Worm (Caenorhabditis elegans) whole organism, L1 larva: ENCODE measurements around the gene decr-1.2.

Source experiments
- C16A3.4 ChIP-seq: fragments of 150-350 bp; optimal IDR thresholded peaks from 2 replicates; lab custom pipeline; 2014; ENCODE audit warnings: missing biosample characterization, missing genetic modification characterization
- C34B4.2 ChIP-seq: sonication (generic microtip); optimal IDR thresholded peaks from 2 replicates; lab custom pipeline; 2017; ENCODE audit warnings: mild to moderate bottlenecking, missing genetic modification characterization, missing compliant biosample characterization
- F16B12.6 ChIP-seq: fragments of 150-350 bp; optimal IDR thresholded peaks from 2 replicates; lab custom pipeline; 2014; ENCODE audit warnings: missing biosample characterization, missing genetic modification characterization
- aha-1 ChIP-seq: fragments of 150-350 bp; optimal IDR thresholded peaks from 2 replicates; lab custom pipeline; 2014; ENCODE audit warnings: missing biosample characterization, missing genetic modification characterization
- alr-1 ChIP-seq: fragments of 200-800 bp; sonication (Bioruptor generic); optimal IDR thresholded peaks from 2 replicates; lab custom pipeline; 2018; ENCODE audit warnings: borderline replicate concordance, mild to moderate bottlenecking, missing genetic modification characterization, missing compliant biosample characterization
- blmp-1 ChIP-seq: fragments of 150-350 bp; optimal IDR thresholded peaks from 2 replicates; lab custom pipeline; 2014; ENCODE audit warnings: missing biosample characterization, missing genetic modification characterization
- ceh-8 ChIP-seq: fragments of 200-800 bp; sonication (Bioruptor generic); optimal IDR thresholded peaks from 2 replicates; lab custom pipeline; 2018; ENCODE audit warnings: mild to moderate bottlenecking, missing genetic modification characterization, moderate library complexity, missing compliant biosample characterization
- ceh-82 ChIP-seq, 3 experiments: fragments of 150-350 bp in 1 of 3; sonication (generic microtip) in 2 of 3; optimal IDR thresholded peaks; 2 replicates each; lab custom pipeline; 2014 to 2017; ENCODE audit warnings: missing biosample characterization in 3 of 3, missing genetic modification characterization in 3 of 3
- ceh-90 ChIP-seq: sonication (generic microtip); optimal IDR thresholded peaks from 2 replicates; lab custom pipeline; 2016; ENCODE audit warnings: missing genetic modification characterization, missing compliant biosample characterization
- dpl-1 ChIP-seq, 3 experiments: fragments of 150-350 bp in 2 of 3; sonication (generic microtip) in 1 of 3; optimal IDR thresholded peaks; 2 replicates each; lab custom pipeline; 2014 to 2017; ENCODE audit warnings: missing biosample characterization in 3 of 3, missing genetic modification characterization in 3 of 3, missing genetic modification reagents in 3 of 3
- efl-1 ChIP-seq, 4 experiments: fragments of 150-350 bp; optimal IDR thresholded peaks in 3 of 4; peaks in 1 of 4; 1 replicate in 1 of 4; 2 replicates in 3 of 4; lab custom pipeline; 2014; ENCODE audit warnings: missing biosample characterization in 2 of 4, missing genetic modification characterization in 2 of 4, missing genetic modification reagents in 2 of 4
- efl-3 ChIP-seq: fragments of 200-800 bp; sonication (Bioruptor generic); optimal IDR thresholded peaks from 2 replicates; lab custom pipeline; 2018; ENCODE audit warnings: mild to moderate bottlenecking, missing genetic modification characterization, missing compliant biosample characterization
- elt-3 ChIP-seq, 6 experiments: fragments of 150-350 bp in 1 of 6; sonication (generic microtip); optimal IDR thresholded peaks; 2 replicates each; lab custom pipeline; 2017 to 2018; ENCODE audit warnings: missing biosample characterization in 6 of 6, missing genetic modification characterization in 6 of 6, inconsistent platforms in 1 of 6
- fkh-4 ChIP-seq: sonication (generic microtip); optimal IDR thresholded peaks from 2 replicates; lab custom pipeline; 2016; ENCODE audit warnings: missing compliant biosample characterization, missing genetic modification characterization, borderline replicate concordance
- fkh-8 ChIP-seq: sonication (generic microtip); optimal IDR thresholded peaks from 2 replicates; lab custom pipeline; 2016; ENCODE audit warnings: mild to moderate bottlenecking, missing genetic modification characterization, missing compliant biosample characterization
- grh-1 ChIP-seq: fragments of 200-800 bp; sonication (Bioruptor generic); IDR thresholded peaks from 2 replicates; pipeline ENCODE4 v1.3.6; 2022; ENCODE audit warnings: missing genetic modification reagents, missing genetic modification characterization, missing compliant biosample characterization
- isw-1 ChIP-seq: fragments of 200-800 bp; sonication (Bioruptor generic); IDR thresholded peaks from 2 replicates; pipeline ENCODE4 v1.3.6; 2022; ENCODE audit warnings: missing genetic modification characterization, missing compliant biosample characterization
- lin-13 ChIP-seq: fragments of 150-350 bp; optimal IDR thresholded peaks from 2 replicates; lab custom pipeline; 2014; ENCODE audit warnings: missing biosample characterization, missing genetic modification reagents, missing genetic modification characterization
- lin-14 ChIP-seq: fragments of 200-800 bp; sonication (Bioruptor generic); optimal IDR thresholded peaks from 2 replicates; lab custom pipeline; 2018; ENCODE audit warnings: mild to moderate bottlenecking, missing genetic modification characterization, moderate library complexity, missing compliant biosample characterization
- lin-35 ChIP-seq, 2 experiments: fragments of 150-350 bp; optimal IDR thresholded peaks; 2 replicates each; lab custom pipeline; 2014; ENCODE audit warnings: missing biosample characterization in 2 of 2, missing genetic modification characterization in 2 of 2, missing genetic modification reagents in 2 of 2
- lir-3 ChIP-seq: sonication (generic microtip); optimal IDR thresholded peaks from 2 replicates; lab custom pipeline; 2016; ENCODE audit warnings: mild to moderate bottlenecking, missing genetic modification characterization, moderate library complexity, missing compliant biosample characterization; ENCODE audit not compliant: poor library complexity
- lsy-2 ChIP-seq, 2 experiments: fragments of 150-350 bp; optimal IDR thresholded peaks; 2 replicates each; lab custom pipeline; 2014; ENCODE audit warnings: missing biosample characterization in 2 of 2, missing genetic modification characterization in 2 of 2
- mab-9 ChIP-seq: fragments of 200-800 bp; sonication (Bioruptor generic); IDR thresholded peaks from 2 replicates; pipeline ENCODE4 v1.3.6; 2022; ENCODE audit warnings: missing genetic modification reagents, missing genetic modification characterization, missing compliant biosample characterization
- mep-1 ChIP-seq: fragments of 150-350 bp; optimal IDR thresholded peaks from 2 replicates; lab custom pipeline; 2014; ENCODE audit warnings: missing biosample characterization, missing genetic modification characterization
- nhr-19 ChIP-seq: fragments of 200-800 bp; sonication (Bioruptor generic); conservative IDR thresholded peaks from 2 replicates; pipeline ENCODE4 v1.3.6; 2022; ENCODE audit warnings: missing genetic modification characterization, missing compliant biosample characterization
- nhr-20 ChIP-seq: sonication (generic microtip); optimal IDR thresholded peaks from 2 replicates; lab custom pipeline; 2016; ENCODE audit warnings: mild to moderate bottlenecking, missing genetic modification characterization, missing compliant biosample characterization
- nhr-28 ChIP-seq: fragments of 150-350 bp; optimal IDR thresholded peaks from 2 replicates; lab custom pipeline; 2014; ENCODE audit warnings: missing biosample characterization, missing genetic modification characterization
- nhr-47 ChIP-seq: sonication (generic microtip); optimal IDR thresholded peaks from 2 replicates; lab custom pipeline; 2016; ENCODE audit warnings: mild to moderate bottlenecking, missing genetic modification characterization, moderate library complexity, missing compliant biosample characterization
- nhr-71 ChIP-seq: sonication (generic microtip); optimal IDR thresholded peaks from 2 replicates; lab custom pipeline; 2016; ENCODE audit warnings: mild to moderate bottlenecking, missing genetic modification characterization, moderate library complexity, missing compliant biosample characterization
- nhr-85 ChIP-seq: sonication (generic microtip); peaks from one replicate; lab custom pipeline; 2016; ENCODE audit warnings: missing genetic modification characterization, inconsistent platforms, missing compliant biosample characterization
- nhr-90 ChIP-seq: sonication (generic microtip); optimal IDR thresholded peaks from 2 replicates; lab custom pipeline; 2016; ENCODE audit warnings: mild to moderate bottlenecking, missing genetic modification characterization, missing compliant biosample characterization; ENCODE audit not compliant: poor library complexity
- rnt-1 ChIP-seq: sonication (generic microtip); optimal IDR thresholded peaks from 2 replicates; lab custom pipeline; 2016; ENCODE audit warnings: mild to moderate bottlenecking, missing genetic modification characterization, moderate library complexity, missing compliant biosample characterization
- skn-1 ChIP-seq: fragments of 150-350 bp; optimal IDR thresholded peaks from 2 replicates; lab custom pipeline; 2014; ENCODE audit warnings: missing biosample characterization, missing genetic modification characterization
- snu-23 ChIP-seq: sonication (generic microtip); optimal IDR thresholded peaks from 2 replicates; lab custom pipeline; 2016; ENCODE audit warnings: missing genetic modification characterization, missing compliant biosample characterization
- swsn-7 ChIP-seq: sonication (generic microtip); optimal IDR thresholded peaks from 2 replicates; lab custom pipeline; 2016; ENCODE audit warnings: missing genetic modification characterization, missing compliant biosample characterization
- tlp-1 ChIP-seq: fragments of 150-350 bp; optimal IDR thresholded peaks from 2 replicates; lab custom pipeline; 2014; ENCODE audit warnings: missing biosample characterization, missing genetic modification characterization
- unc-130 ChIP-seq: fragments of 150-350 bp; optimal IDR thresholded peaks from 2 replicates; lab custom pipeline; 2017; ENCODE audit warnings: missing biosample characterization, missing genetic modification characterization, inconsistent platforms
- unc-30 ChIP-seq: sonication (generic microtip); optimal IDR thresholded peaks from 2 replicates; lab custom pipeline; 2017; ENCODE audit warnings: missing biosample characterization, missing genetic modification characterization
- unc-98 ChIP-seq: fragments of 200-800 bp; sonication (Bioruptor generic); IDR thresholded peaks from 2 replicates; pipeline ENCODE4 v1.3.6; 2022; ENCODE audit warnings: missing genetic modification characterization, missing compliant biosample characterization
- vab-15 ChIP-seq: sonication (generic microtip); optimal IDR thresholded peaks from 2 replicates; lab custom pipeline; 2017; ENCODE audit warnings: missing genotype, mild to moderate bottlenecking, missing genetic modification characterization, missing compliant biosample characterization
- xbp-1 ChIP-seq: sonication (generic microtip); optimal IDR thresholded peaks from 2 replicates; lab custom pipeline; 2016; ENCODE audit warnings: missing genetic modification characterization, missing compliant biosample characterization

Gene decr-1.2

ce11 chrII:8520625-8521024 is 24.8 kb upstream of the decr-1.2 start, which contains the start of gene cht-2:
Gene cht-2, plus strand, starts transcription at chrII:8520925.
- TF ChIP-seq efl-3 (GFP tag; lab: Kevin White, UChicago), result no peak
- TF ChIP-seq nhr-47 (tag; lab: Kevin White, UChicago), result no peak
- TF ChIP-seq nhr-71, result no peak
- no peak for TF ChIP-seq ceh-90 (tag; lab: Kevin White, UChicago)
- no peak for TF ChIP-seq lin-13 (GFP tag; lab: Kevin White, UChicago)
- no peak for TF ChIP-seq mab-9 (GFP tag; lab: Robert Waterston, UW)
- TF ChIP-seq xbp-1 (tag; lab: Kevin White, UChicago), result no peak
- TF ChIP-seq unc-98, result no peak
- TF ChIP-seq ceh-82 (tag; optimal IDR thresholded peaks at IDR 0.05; lab: Kevin White, UChicago), result no peak
- TF ChIP-seq F16B12.6 (tag; lab: Kevin White, UChicago), result no peak
- no peak for TF ChIP-seq grh-1 (GFP tag; lab: Robert Waterston, UW)
- TF ChIP-seq C34B4.2 (tag; lab: Kevin White, UChicago), result no peak
- no peak for TF ChIP-seq alr-1 (tag; lab: Kevin White, UChicago)
- no peak for TF ChIP-seq fkh-8 (tag; lab: Kevin White, UChicago)
- no peak for TF ChIP-seq nhr-28

ce11 chrII:8525133-8525736 is 20.2 kb upstream of the decr-1.2 start, which contains the start of the genes prp-9 and mrps-18B:
Gene prp-9, minus strand, starts transcription at chrII:8525396.
Gene mrps-18B, plus strand, starts transcription at chrII:8525681.
- TF ChIP-seq fkh-4 (tag; lab: Kevin White, UChicago), result no peak
- TF ChIP-seq C16A3.4 (tag; lab: Kevin White, UChicago), result peak; percentile 53
- TF ChIP-seq dpl-1 (GFP tag; optimal IDR thresholded peaks at IDR 0.05; lab: Kevin White, UChicago), result peak in 2 of 3 experiments; percentile 25 to 56
- peak; percentile 83 for TF ChIP-seq F16B12.6 (tag; lab: Kevin White, UChicago)
- TF ChIP-seq unc-130 (tag; lab: Kevin White, UChicago), result peak; percentile 75
- TF ChIP-seq efl-1 (optimal IDR thresholded peaks at IDR 0.05; lab: Kevin White, UChicago), result peak; percentile 30 to 53
- peak; percentile 38 to 42 for TF ChIP-seq efl-1 (GFP tag; optimal IDR thresholded peaks at IDR 0.05 in 1 of 2; lab: Kevin White, UChicago)
- no peak for TF ChIP-seq unc-30 (tag; lab: Kevin White, UChicago)
- peak; percentile 65 to 73 for TF ChIP-seq lsy-2 (tag; optimal IDR thresholded peaks at IDR 0.05; lab: Kevin White, UChicago)
- TF ChIP-seq nhr-47 (tag; lab: Kevin White, UChicago), result peak; percentile 31
- peak; percentile 4 for TF ChIP-seq rnt-1
- TF ChIP-seq ceh-82 (tag; optimal IDR thresholded peaks at IDR 0.05; lab: Kevin White, UChicago), result peak in 2 of 3 experiments; percentile 27 to 32
- TF ChIP-seq mep-1 (tag; lab: Kevin White, UChicago), result peak; percentile 87
- TF ChIP-seq nhr-71, result peak; percentile 34
- peak in 1 of 6 experiments; percentile 10 for TF ChIP-seq elt-3 (tag; optimal IDR thresholded peaks at IDR 0.05; lab: Kevin White, UChicago)
- TF ChIP-seq isw-1 (GFP tag; lab: Robert Waterston, UW), result no peak
- peak; percentile 47 for TF ChIP-seq lin-14
- no peak for TF ChIP-seq aha-1 (tag; lab: Kevin White, UChicago)
- peak in 1 of 2 experiments; percentile 46 for TF ChIP-seq lin-35 (GFP tag; optimal IDR thresholded peaks at IDR 0.05; lab: Kevin White, UChicago)
- TF ChIP-seq blmp-1, result peak; percentile 63
- peak; percentile 60 for TF ChIP-seq snu-23 (GFP tag; lab: Kevin White, UChicago)
- TF ChIP-seq nhr-90, result peak; percentile 3
- TF ChIP-seq tlp-1 (tag; lab: Kevin White, UChicago), result no peak
- no peak for TF ChIP-seq ceh-90 (tag; lab: Kevin White, UChicago)
- peak; percentile 23 for TF ChIP-seq lir-3 (tag; lab: Kevin White, UChicago)
- no peak for TF ChIP-seq ceh-8 (GFP tag; lab: Kevin White, UChicago)
- TF ChIP-seq xbp-1 (tag; lab: Kevin White, UChicago), result peak; percentile 34
- TF ChIP-seq skn-1, result peak; percentile 6
- TF ChIP-seq vab-15, result no peak
- TF ChIP-seq nhr-85 (tag; lab: Kevin White, UChicago), result no peak
- peak; percentile 35 for TF ChIP-seq nhr-20 (tag; lab: Kevin White, UChicago)
- TF ChIP-seq swsn-7 (tag; lab: Kevin White, UChicago), result peak; percentile 41
- no peak for TF ChIP-seq unc-98
- TF ChIP-seq nhr-19 (GFP tag; lab: Robert Waterston, UW), result peak; percentile 9; the same call in 1 of the 2 replicates
